Worm (Caenorhabditis elegans): Measurements from ENCODE around the gene soc-1.

- TF ChIP-seq mab-5 (tag; optimal IDR thresholded peaks at IDR 0.05) (no peak), lin-11 (tag; optimal IDR thresholded peaks at IDR 0.05) (no peak), ztf-4 (tag; optimal IDR thresholded peaks at IDR 0.05) (no peak), ZK546.5 (tag; optimal IDR thresholded peaks at IDR 0.05) (no peak), nhr-23 (tag; optimal IDR thresholded peaks at IDR 0.05) (no peak), ama-1 (optimal IDR thresholded peaks at IDR 0.05) (no peak), lsy-2 (tag; optimal IDR thresholded peaks at IDR 0.05) (no peak), aly-2 (tag; optimal IDR thresholded peaks at IDR 0.05) (no peak), elt-3 (tag; optimal IDR thresholded peaks at IDR 0.05) (no peak), snpc-4 (tag; optimal IDR thresholded peaks at IDR 0.05) (no peak), ceh-16 (tag; optimal IDR thresholded peaks at IDR 0.05) (no peak)
Observed at ce11 chrV:4637153-4637552, 5.6 kb upstream of the soc-1 start.
